Fruit fly (Drosophila melanogaster): Measurements from ENCODE around the gene iav.

Gene iav

dm6 chrX:6866040-6866439 is 52.3 kb downstream of the iav start:
- no peak for TF ChIP-seq CTCF (optimal IDR thresholded peaks at IDR 0.05)
- no peak for TF ChIP-seq CG8478 (optimal IDR thresholded peaks at IDR 0.05)

- TF ChIP-seq CG8478 (optimal IDR thresholded peaks at IDR 0.05): no peak
- TF ChIP-seq CTCF (optimal IDR thresholded peaks at IDR 0.05): no peak
Observed at dm6 chrX:6866764-6867163, 53.0 kb downstream of the iav start.

dm6 chrX:6867175-6868023 is 53.6 kb downstream of the iav start, which contains the start of gene CG14434:
Gene CG14434, minus strand, starts transcription at chrX:6867194.
- TF ChIP-seq CG8478 (optimal IDR thresholded peaks at IDR 0.05) (no peak), CTCF (optimal IDR thresholded peaks at IDR 0.05) (no peak)
